Worm (Caenorhabditis elegans): Measurements from ENCODE around the gene sri-10.

The sri-10 gene

DNA sequence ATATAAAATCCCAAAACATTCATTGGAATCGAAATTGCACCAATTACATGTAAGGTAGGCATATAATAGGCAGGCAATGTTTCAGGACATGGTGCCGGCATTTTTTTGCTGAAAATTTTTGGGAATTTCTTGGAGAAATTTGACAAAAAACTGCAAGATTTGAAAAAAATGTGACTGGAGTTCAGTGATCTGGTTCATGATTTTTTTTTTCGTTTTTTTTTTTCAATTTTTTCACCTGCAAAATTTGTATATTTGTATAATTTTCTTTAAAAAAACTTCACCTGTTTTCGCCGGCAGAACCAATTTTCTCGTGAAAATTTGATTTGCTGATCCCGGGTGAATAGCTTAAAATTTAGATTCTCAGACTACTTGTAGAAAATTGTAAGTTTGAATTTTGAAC is at the start of gene sri-10:
TSS of gene sri-10 (minus strand) at position 101 of the 400 bp plus-strand sequence.
- TF ChIP-seq flt-1 (GFP tag; IDR thresholded peaks at IDR 0.05): no peak
- TF ChIP-seq tab-1 (GFP tag; IDR thresholded peaks at IDR 0.05): no peak
- no peak for TF ChIP-seq ztf-29 (GFP tag; IDR thresholded peaks at IDR 0.05)
- no peak for TF ChIP-seq med-1 (GFP tag; optimal IDR thresholded peaks at IDR 0.05; ENCODE audit: insufficient read depth)
- TF ChIP-seq T22C8.4 (GFP tag; IDR thresholded peaks at IDR 0.05): no peak
- TF ChIP-seq klf-2 (GFP tag; conservative IDR thresholded peaks at IDR 0.05): no peak
- no peak for TF ChIP-seq ztf-23 (GFP tag; IDR thresholded peaks at IDR 0.05)

DNA sequence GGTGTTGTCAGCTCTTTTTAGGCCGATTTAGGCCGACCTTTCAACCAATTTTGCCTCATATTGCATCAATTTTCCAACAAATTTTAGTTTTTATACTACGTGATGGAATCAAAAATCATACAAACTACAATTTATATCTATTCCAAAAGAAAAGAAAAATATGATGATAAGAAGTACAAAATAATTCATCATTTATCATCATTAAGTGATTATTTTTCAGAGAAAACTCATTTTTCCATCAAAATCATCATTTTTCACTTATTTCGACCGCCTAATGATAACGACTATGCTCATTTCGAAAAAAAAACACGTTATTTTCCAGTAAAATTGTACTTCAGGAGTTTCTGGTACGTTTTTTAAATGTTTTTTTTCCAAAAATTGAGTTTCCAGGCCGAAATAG is 48.5 kb upstream of the sri-10 start:
- no peak for TF ChIP-seq T22C8.4 (GFP tag; IDR thresholded peaks at IDR 0.05)
- TF ChIP-seq tab-1 (GFP tag; IDR thresholded peaks at IDR 0.05): no peak

DNA sequence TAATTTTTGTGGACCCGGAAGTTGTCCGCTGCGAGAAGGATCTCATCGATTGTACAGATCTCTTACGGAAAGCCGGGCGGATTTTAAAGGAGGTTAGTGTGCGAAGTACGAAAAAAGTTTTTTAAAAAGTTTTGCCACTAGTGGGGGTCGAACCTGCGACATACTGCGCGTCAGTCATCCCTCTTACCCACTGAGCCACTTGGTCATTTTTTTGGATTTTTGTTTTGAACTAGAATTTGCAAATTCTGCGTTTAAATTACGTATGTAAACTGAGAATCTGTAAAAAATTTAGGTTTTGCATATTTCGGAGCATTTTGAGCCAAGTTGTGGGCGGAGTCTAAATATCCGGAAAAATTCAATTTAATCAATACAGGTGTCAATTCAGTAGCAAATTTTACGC is 42.3 kb upstream of the sri-10 start:
- TF ChIP-seq ztf-29 (GFP tag; IDR thresholded peaks at IDR 0.05) (no peak), ztf-23 (GFP tag; IDR thresholded peaks at IDR 0.05) (no peak), cog-1 (tag; optimal IDR thresholded peaks at IDR 0.05) (no peak), flt-1 (GFP tag; IDR thresholded peaks at IDR 0.05) (no peak), med-1 (GFP tag; optimal IDR thresholded peaks at IDR 0.05; ENCODE audit: insufficient read depth) (no peak), T22C8.4 (GFP tag; IDR thresholded peaks at IDR 0.05) (no peak)

DNA sequence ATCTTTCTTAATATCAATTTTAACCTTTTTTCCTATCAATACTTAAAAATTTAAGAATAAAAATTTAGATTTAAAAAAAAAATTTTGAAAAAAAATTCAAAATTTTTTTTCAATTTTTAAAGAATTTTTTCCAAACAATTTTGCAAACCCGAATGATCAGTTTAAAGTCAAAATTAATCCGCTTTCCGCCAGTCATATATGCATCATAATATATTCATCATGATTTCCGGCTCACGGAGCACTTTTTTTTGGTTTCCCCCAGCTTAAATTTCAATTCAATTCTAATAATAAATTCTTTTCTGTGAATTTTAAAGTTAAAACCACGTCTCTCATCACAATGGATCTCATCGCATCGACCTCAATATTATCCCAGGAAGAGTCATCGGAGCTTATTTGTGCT is 40.2 kb upstream of the sri-10 start, which contains the start of gene nhr-230:
TSS of gene nhr-230 (plus strand) at position 301 of the 400 bp plus-strand sequence.
- TF ChIP-seq tab-1 (GFP tag; IDR thresholded peaks at IDR 0.05) (no peak), ztf-29 (GFP tag; IDR thresholded peaks at IDR 0.05) (no peak), cog-1 (tag; optimal IDR thresholded peaks at IDR 0.05) (no peak), med-1 (GFP tag; optimal IDR thresholded peaks at IDR 0.05; ENCODE audit: insufficient read depth) (no peak)

DNA sequence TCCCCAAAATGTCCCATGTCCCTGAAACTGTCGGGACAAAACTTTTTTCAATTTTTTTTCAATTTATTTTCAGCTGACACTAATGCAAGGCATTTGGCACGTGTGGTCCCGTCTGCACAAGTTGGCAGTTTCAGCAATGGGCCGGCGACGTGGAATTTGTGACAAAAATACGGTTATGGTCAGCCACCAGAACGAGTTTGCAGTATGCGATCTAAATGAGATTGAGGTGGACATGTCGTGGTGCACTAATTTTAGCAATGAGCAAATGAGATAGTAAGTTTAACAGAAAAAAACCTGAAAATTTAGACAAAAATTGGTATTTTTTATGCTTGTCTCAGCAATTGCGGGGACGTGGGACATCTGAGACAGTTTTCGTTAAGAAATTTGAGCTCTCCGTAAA is 36.2 kb upstream of the sri-10 start:
- TF ChIP-seq flt-1 (GFP tag; IDR thresholded peaks at IDR 0.05) (no peak), med-1 (GFP tag; optimal IDR thresholded peaks at IDR 0.05; ENCODE audit: insufficient read depth) (no peak), ref-1 (GFP tag; conservative IDR thresholded peaks at IDR 0.05) (no peak), ztf-29 (GFP tag; IDR thresholded peaks at IDR 0.05) (no peak), cog-1 (tag; optimal IDR thresholded peaks at IDR 0.05) (no peak), ztf-23 (GFP tag; IDR thresholded peaks at IDR 0.05) (no peak), tab-1 (GFP tag; IDR thresholded peaks at IDR 0.05) (no peak), klf-2 (GFP tag; conservative IDR thresholded peaks at IDR 0.05) (no peak), T22C8.4 (GFP tag; IDR thresholded peaks at IDR 0.05) (no peak)

DNA sequence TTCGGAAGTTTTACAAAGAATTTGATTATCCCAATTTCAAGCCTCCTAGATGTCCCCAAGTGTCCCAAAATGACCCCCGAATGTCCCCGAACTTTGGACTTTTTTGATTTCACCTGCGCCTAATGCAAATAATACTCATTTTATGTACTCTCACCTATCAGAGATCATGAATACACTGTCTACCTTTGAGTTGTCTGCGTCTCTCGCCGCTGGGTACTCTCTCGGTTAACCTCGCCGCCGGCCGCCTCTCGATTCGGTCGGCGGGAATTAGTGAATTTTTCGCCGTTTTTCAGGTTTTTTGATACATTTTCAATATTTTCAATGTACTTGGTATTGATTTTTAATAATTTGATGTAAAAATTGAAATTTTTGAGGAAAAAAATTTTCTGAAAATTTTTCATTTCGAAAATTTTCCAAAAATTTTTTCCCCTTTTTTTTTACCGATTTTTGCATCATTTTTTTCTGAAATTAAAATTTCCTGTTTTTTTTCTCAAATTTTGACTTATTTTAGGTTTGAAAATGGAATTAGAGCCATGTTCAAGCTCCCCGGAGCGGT is 32.6 kb upstream of the sri-10 start, which contains the start of gene nhr-65:
TSS of gene nhr-65 (plus strand) at position 506 of the 556 bp plus-strand sequence.
- TF ChIP-seq flt-1 (GFP tag; IDR thresholded peaks at IDR 0.05) (no peak), ref-1 (GFP tag; conservative IDR thresholded peaks at IDR 0.05) (no peak), tab-1 (GFP tag; IDR thresholded peaks at IDR 0.05) (no peak), med-1 (GFP tag; optimal IDR thresholded peaks at IDR 0.05; ENCODE audit: insufficient read depth) (no peak), klf-2 (GFP tag; conservative IDR thresholded peaks at IDR 0.05) (no peak), ztf-23 (GFP tag; IDR thresholded peaks at IDR 0.05) (no peak), T22C8.4 (GFP tag; IDR thresholded peaks at IDR 0.05) (no peak), ztf-29 (GFP tag; IDR thresholded peaks at IDR 0.05) (no peak), cog-1 (tag; optimal IDR thresholded peaks at IDR 0.05) (no peak)

DNA sequence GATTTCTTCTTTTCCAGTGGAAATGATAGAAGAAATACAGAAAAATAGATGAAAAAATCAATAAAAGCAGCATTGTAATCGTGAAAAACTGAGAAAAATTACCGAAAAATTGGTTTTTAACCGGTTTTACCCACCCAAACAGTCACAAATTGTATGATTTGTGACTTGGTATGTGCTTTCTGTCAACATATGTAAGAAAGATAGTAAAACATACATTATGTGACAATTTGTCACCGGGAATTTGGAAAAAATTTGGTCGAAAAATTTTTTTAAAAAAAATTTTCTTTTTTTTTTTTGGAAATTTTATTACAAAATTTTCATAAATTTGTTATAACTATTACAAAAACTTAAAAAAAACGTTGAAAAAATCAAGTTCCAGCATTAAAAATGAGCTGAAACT is 30.8 kb upstream of the sri-10 start, which contains the start of gene cyp-33D3:
TSS of gene cyp-33D3 (minus strand) at position 101 of the 400 bp plus-strand sequence.
- TF ChIP-seq ztf-29 (GFP tag; IDR thresholded peaks at IDR 0.05) (no peak), T22C8.4 (GFP tag; IDR thresholded peaks at IDR 0.05) (peak; percentile 16; the same call in 1 of the 2 replicates), flt-1 (GFP tag; IDR thresholded peaks at IDR 0.05) (no peak)

DNA sequence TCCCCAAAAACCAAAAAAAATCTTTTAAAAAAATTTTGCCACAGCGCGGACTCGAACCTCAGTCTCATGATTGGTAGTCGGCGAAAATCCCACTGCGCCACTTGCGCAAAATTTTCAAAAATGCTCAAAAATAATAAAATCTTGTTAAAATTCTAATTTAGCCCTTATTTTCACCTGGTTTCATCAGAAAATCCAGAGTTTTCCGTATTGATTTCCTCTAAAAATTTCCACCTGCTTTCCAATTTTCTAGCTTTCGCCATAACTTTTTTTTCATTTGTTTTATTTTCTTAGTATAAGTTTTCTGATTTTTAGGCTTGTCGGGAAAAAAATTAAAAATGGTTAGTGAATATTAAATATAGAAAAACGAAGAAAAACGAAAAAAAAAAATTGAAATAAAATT is 21.1 kb upstream of the sri-10 start:
- no peak for TF ChIP-seq klf-2 (GFP tag; conservative IDR thresholded peaks at IDR 0.05)
- TF ChIP-seq ref-1 (GFP tag; conservative IDR thresholded peaks at IDR 0.05): no peak
- TF ChIP-seq cog-1 (tag; optimal IDR thresholded peaks at IDR 0.05): no peak
- no peak for TF ChIP-seq T22C8.4 (GFP tag; IDR thresholded peaks at IDR 0.05)
- no peak for TF ChIP-seq tab-1 (GFP tag; IDR thresholded peaks at IDR 0.05)
- TF ChIP-seq med-1 (GFP tag; optimal IDR thresholded peaks at IDR 0.05; ENCODE audit: insufficient read depth): no peak
- TF ChIP-seq flt-1 (GFP tag; IDR thresholded peaks at IDR 0.05): no peak
- TF ChIP-seq ztf-29 (GFP tag; IDR thresholded peaks at IDR 0.05): no peak
- TF ChIP-seq ztf-23 (GFP tag; IDR thresholded peaks at IDR 0.05): no peak

DNA sequence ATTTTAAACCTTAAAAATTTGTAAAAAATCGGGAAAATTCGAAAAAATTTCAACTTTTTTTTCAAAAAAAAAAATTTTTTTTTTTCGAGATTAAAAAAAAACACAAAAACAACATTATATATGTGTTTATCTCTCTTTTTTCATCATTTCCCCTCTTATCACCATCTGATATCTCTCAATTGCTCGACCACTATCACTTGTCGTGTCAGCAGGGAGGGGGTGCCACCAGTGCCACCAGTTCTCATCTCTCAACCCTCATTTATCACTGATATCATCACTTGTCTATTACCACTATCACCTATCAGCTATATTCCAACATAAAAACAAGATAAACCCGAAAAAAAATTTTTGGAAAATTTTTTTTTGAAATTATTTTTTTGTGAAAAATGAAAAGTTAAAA is 20.1 kb upstream of the sri-10 start:
- no peak for TF ChIP-seq T22C8.4 (GFP tag; IDR thresholded peaks at IDR 0.05)
- no peak for TF ChIP-seq ref-1 (GFP tag; conservative IDR thresholded peaks at IDR 0.05)
- no peak for TF ChIP-seq ztf-23 (GFP tag; IDR thresholded peaks at IDR 0.05)

DNA sequence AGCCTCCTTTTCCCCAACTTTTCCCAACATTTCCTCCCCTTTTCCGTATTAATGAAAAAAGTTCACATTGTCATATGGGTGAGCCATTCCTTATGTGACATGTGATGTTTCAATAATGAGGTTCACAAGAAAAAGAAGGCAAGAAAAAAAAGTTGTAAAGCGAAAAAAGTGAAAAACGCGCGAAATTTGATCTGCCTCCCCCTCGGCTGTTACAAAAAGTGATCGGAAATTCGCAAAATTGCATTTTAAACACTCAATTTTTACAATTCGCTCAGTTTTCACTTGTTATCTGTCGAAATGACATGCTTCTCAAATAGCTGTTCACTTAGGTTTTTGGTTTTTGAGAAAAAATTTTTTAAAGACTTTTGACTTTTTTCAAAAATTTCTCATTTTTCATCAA is 15.3 kb upstream of the sri-10 start:
- TF ChIP-seq ztf-29 (GFP tag; IDR thresholded peaks at IDR 0.05) (no peak), cog-1 (tag; optimal IDR thresholded peaks at IDR 0.05) (no peak), ztf-23 (GFP tag; IDR thresholded peaks at IDR 0.05) (no peak), klf-2 (GFP tag; conservative IDR thresholded peaks at IDR 0.05) (no peak), T22C8.4 (GFP tag; IDR thresholded peaks at IDR 0.05) (no peak), med-1 (GFP tag; optimal IDR thresholded peaks at IDR 0.05; ENCODE audit: insufficient read depth) (no peak), flt-1 (GFP tag; IDR thresholded peaks at IDR 0.05) (no peak), tab-1 (GFP tag; IDR thresholded peaks at IDR 0.05) (no peak), ref-1 (GFP tag; conservative IDR thresholded peaks at IDR 0.05) (no peak)

DNA sequence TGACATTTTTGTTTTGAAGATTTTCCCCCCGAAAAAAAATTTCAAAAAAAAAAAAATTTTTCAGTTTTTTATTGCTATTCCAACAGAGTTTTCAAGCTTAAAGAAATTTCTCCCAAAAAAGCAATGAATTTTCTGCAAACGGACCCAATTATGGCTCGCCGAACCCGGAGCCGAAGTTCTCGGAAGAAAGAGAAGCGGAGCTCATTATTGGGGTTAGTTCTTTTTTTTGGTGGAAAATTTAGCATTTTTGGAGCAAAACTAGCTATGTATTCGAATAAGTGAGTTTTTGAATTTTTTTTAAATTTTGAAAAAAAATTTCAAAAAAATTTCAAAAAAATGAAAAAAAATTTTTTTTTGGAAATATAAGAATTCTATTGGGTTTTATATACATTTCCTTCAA is 13.3 kb upstream of the sri-10 start, which contains the start of gene ncs-5:
TSS of gene ncs-5 (plus strand) at position 124 of the 400 bp plus-strand sequence.
- no peak for TF ChIP-seq T22C8.4 (GFP tag; IDR thresholded peaks at IDR 0.05)
- no peak for TF ChIP-seq ref-1 (GFP tag; conservative IDR thresholded peaks at IDR 0.05)
- TF ChIP-seq tab-1 (GFP tag; IDR thresholded peaks at IDR 0.05): no peak
- TF ChIP-seq ztf-23 (GFP tag; IDR thresholded peaks at IDR 0.05): no peak
- TF ChIP-seq klf-2 (GFP tag; conservative IDR thresholded peaks at IDR 0.05): no peak
- TF ChIP-seq ztf-29 (GFP tag; IDR thresholded peaks at IDR 0.05): no peak
- TF ChIP-seq cog-1 (tag; optimal IDR thresholded peaks at IDR 0.05): no peak
- no peak for TF ChIP-seq med-1 (GFP tag; optimal IDR thresholded peaks at IDR 0.05; ENCODE audit: insufficient read depth)
- no peak for TF ChIP-seq flt-1 (GFP tag; IDR thresholded peaks at IDR 0.05)
